Fruit fly (Drosophila melanogaster) whole organism, embryonic: Measurements from ENCODE around the gene Mur2B.

ENCODE experiments used
- Adf1 ChIP-seq: fragments of 200-800 bp; sonication (Bioruptor generic); IDR thresholded peaks from 2 replicates; pipeline ENCODE4 v1.3.6; 2022; ENCODE audit warnings: missing biosample characterization, missing genetic modification characterization
- Aef1 ChIP-seq: fragments of 200-800 bp; sonication (Bioruptor generic); IDR thresholded peaks from 3 replicates; pipeline ENCODE4 v1.3.6; 2022; ENCODE audit warnings: missing biosample characterization, missing genetic modification characterization
- CG10147 ChIP-seq: fragments of 200-800 bp; sonication (Bioruptor generic); optimal IDR thresholded peaks from 2 replicates; lab custom pipeline; 2019; ENCODE audit warnings: missing biosample characterization, mild to moderate bottlenecking, missing genetic modification characterization, moderate library complexity
- CG10321 ChIP-seq: fragments of 200-800 bp; sonication (Bioruptor generic); IDR thresholded peaks from 2 replicates; pipeline ENCODE4 v1.3.6; 2022; ENCODE audit warnings: missing biosample characterization, missing genetic modification characterization
- CG10565 ChIP-seq: fragments of 200-800 bp; sonication (Bioruptor generic); optimal IDR thresholded peaks from 3 replicates; lab custom pipeline; 2016; ENCODE audit warnings: missing biosample characterization, mild to moderate bottlenecking, missing genetic modification characterization
- CG10959 ChIP-seq: fragments of 200-800 bp; sonication (Bioruptor generic); IDR thresholded peaks from 2 replicates; pipeline ENCODE4 v1.3.6; 2022; ENCODE audit warnings: missing biosample characterization, missing genetic modification characterization
- CG11247 ChIP-seq: fragments of 200-800 bp; sonication (Bioruptor generic); IDR thresholded peaks from 2 replicates; pipeline ENCODE4 v1.3.6; 2022; ENCODE audit warnings: missing biosample characterization, missing genetic modification characterization
- CG11504 ChIP-seq: fragments of 200-800 bp; sonication (Bioruptor generic); optimal IDR thresholded peaks from 3 replicates; lab custom pipeline; 2019; ENCODE audit warnings: missing biosample characterization, mild to moderate bottlenecking, missing genetic modification characterization, moderate library complexity
- CG11695 ChIP-seq: fragments of 200-800 bp; sonication (Bioruptor generic); IDR thresholded peaks from 3 replicates; pipeline ENCODE4 v1.3.6; 2022; ENCODE audit warnings: missing biosample characterization, missing genetic modification characterization
- CG12236 ChIP-seq: fragments of 200-800 bp; sonication (Bioruptor generic); optimal IDR thresholded peaks from 2 replicates; lab custom pipeline; 2016; ENCODE audit warnings: missing biosample characterization, missing genetic modification characterization
- CG1233 ChIP-seq: fragments of 200-800 bp; sonication (Bioruptor generic); optimal IDR thresholded peaks from 4 replicates; lab custom pipeline; 2018; ENCODE audit warnings: missing biosample characterization, mild to moderate bottlenecking, missing genetic modification characterization
- CG13775 ChIP-seq: fragments of 200-800 bp; sonication (Bioruptor generic); optimal IDR thresholded peaks from 3 replicates; lab custom pipeline; 2017; ENCODE audit warnings: missing biosample characterization, mild to moderate bottlenecking, missing genetic modification characterization
- CG14965 ChIP-seq: fragments of 200-800 bp; sonication (Bioruptor generic); optimal IDR thresholded peaks from 2 replicates; lab custom pipeline; 2016; ENCODE audit warnings: missing biosample characterization, missing genetic modification characterization, borderline replicate concordance
- CG1602 ChIP-seq: fragments of 200-800 bp; sonication (Bioruptor generic); optimal IDR thresholded peaks from 3 replicates; lab custom pipeline; 2016; ENCODE audit warnings: missing biosample characterization, missing genetic modification characterization
- CG17361 ChIP-seq: fragments of 200-800 bp; sonication (Bioruptor generic); IDR thresholded peaks from 3 replicates; pipeline ENCODE4 v1.3.6; 2022; ENCODE audit warnings: missing biosample characterization, missing genetic modification characterization
- CG17912 ChIP-seq: fragments of 200-800 bp; sonication (Bioruptor generic); optimal IDR thresholded peaks from 2 replicates; lab custom pipeline; 2018; ENCODE audit warnings: missing biosample characterization, mild to moderate bottlenecking, missing genetic modification characterization
- CG18476 ChIP-seq: fragments of 200-800 bp; sonication (Bioruptor generic); optimal IDR thresholded peaks from 2 replicates; lab custom pipeline; 2016; ENCODE audit warnings: missing biosample characterization, mild to moderate bottlenecking, missing genetic modification characterization
- CG2116 ChIP-seq: fragments of 200-800 bp; sonication (Bioruptor generic); optimal IDR thresholded peaks from 3 replicates; lab custom pipeline; 2018; ENCODE audit warnings: missing biosample characterization, mild to moderate bottlenecking, missing genetic modification characterization
- CG2129 ChIP-seq: fragments of 200-800 bp; sonication (Bioruptor generic); IDR thresholded peaks from 2 replicates; pipeline ENCODE4 v1.3.6; 2022; ENCODE audit warnings: missing biosample characterization, missing genetic modification characterization; ENCODE audit not compliant: partially characterized antibody
- CG2712 ChIP-seq: fragments of 200-800 bp; optimal IDR thresholded peaks from 3 replicates; lab custom pipeline; 2019; ENCODE audit warnings: missing biosample characterization, mild to moderate bottlenecking, missing genetic modification characterization, moderate library complexity
- CG2875 ChIP-seq: fragments of 200-800 bp; sonication (Bioruptor generic); optimal IDR thresholded peaks from 2 replicates; lab custom pipeline; 2017; ENCODE audit warnings: missing biosample characterization, mild to moderate bottlenecking, missing genetic modification characterization, missing genetic modification reagents
- CG31224 ChIP-seq: fragments of 200-800 bp; sonication (Bioruptor generic); IDR thresholded peaks from 2 replicates; pipeline ENCODE4 v1.3.6; 2022; ENCODE audit warnings: missing biosample characterization, missing genetic modification characterization
- CG32767 ChIP-seq: fragments of 200-800 bp; sonication (Bioruptor generic); IDR thresholded peaks from 2 replicates; pipeline ENCODE4 v1.3.6; 2022; ENCODE audit warnings: missing biosample characterization, missing genetic modification characterization
- CG3407 ChIP-seq: fragments of 200-800 bp; sonication (Bioruptor generic); optimal IDR thresholded peaks from 2 replicates; lab custom pipeline; 2018; ENCODE audit warnings: missing biosample characterization, mild to moderate bottlenecking, missing genetic modification characterization
- CG7745 ChIP-seq: fragments of 200-800 bp; sonication (Bioruptor generic); optimal IDR thresholded peaks from 2 replicates; lab custom pipeline; 2018; ENCODE audit warnings: missing biosample characterization, mild to moderate bottlenecking, missing genetic modification characterization, moderate library complexity
- CG8359 ChIP-seq: fragments of 200-800 bp; sonication (Bioruptor generic); optimal IDR thresholded peaks from 2 replicates; lab custom pipeline; 2017; ENCODE audit warnings: missing biosample characterization, mild to moderate bottlenecking, missing genetic modification characterization, borderline replicate concordance
- D19A ChIP-seq: fragments of 200-800 bp; optimal IDR thresholded peaks from 3 replicates; lab custom pipeline; 2019; ENCODE audit warnings: missing biosample characterization, mild to moderate bottlenecking, missing genetic modification characterization, moderate library complexity
- D19B ChIP-seq: fragments of 200-800 bp; sonication (Bioruptor generic); optimal IDR thresholded peaks from 2 replicates; lab custom pipeline; 2017; ENCODE audit warnings: missing biosample characterization, mild to moderate bottlenecking, missing genetic modification characterization
- Deaf1 ChIP-seq: fragments of 200-800 bp; optimal IDR thresholded peaks from 3 replicates; lab custom pipeline; 2019; ENCODE audit warnings: missing biosample characterization, mild to moderate bottlenecking, missing genetic modification characterization, moderate library complexity
- HLHmδ ChIP-seq: fragments of 200-800 bp; sonication (Bioruptor generic); optimal IDR thresholded peaks from 2 replicates; lab custom pipeline; 2018; ENCODE audit warnings: missing biosample characterization, mild to moderate bottlenecking, missing genetic modification characterization, moderate library complexity
- Jarid2 ChIP-seq: fragments of 200-800 bp; sonication (Bioruptor generic); optimal IDR thresholded peaks from 3 replicates; lab custom pipeline; 2017; ENCODE audit warnings: mild to moderate bottlenecking, missing biosample characterization, missing genetic modification reagents, missing genetic modification characterization
- Kr ChIP-seq: fragments of 200-800 bp; sonication (Bioruptor generic); optimal IDR thresholded peaks from 2 replicates; lab custom pipeline; 2017; ENCODE audit warnings: missing biosample characterization, mild to moderate bottlenecking, missing genetic modification characterization
- Oli ChIP-seq: fragments of 200-800 bp; sonication (Bioruptor generic); optimal IDR thresholded peaks from 2 replicates; lab custom pipeline; 2018; ENCODE audit warnings: missing biosample characterization, mild to moderate bottlenecking, missing genetic modification characterization, moderate library complexity
- ato ChIP-seq: fragments of 200-800 bp; sonication (Bioruptor generic); IDR thresholded peaks from 2 replicates; pipeline ENCODE4 v1.3.6; 2022; ENCODE audit warnings: missing biosample characterization, missing genetic modification characterization; ENCODE audit not compliant: partially characterized antibody
- az2 ChIP-seq: fragments of 200-800 bp; sonication (Bioruptor generic); optimal IDR thresholded peaks from 3 replicates; lab custom pipeline; 2016; ENCODE audit warnings: missing biosample characterization, missing genetic modification characterization
- bowl ChIP-seq: fragments of 200-800 bp; sonication (Bioruptor generic); IDR thresholded peaks from 2 replicates; pipeline ENCODE4 v1.3.6; 2022; ENCODE audit warnings: missing biosample characterization, missing genetic modification characterization
- crp ChIP-seq, 2 experiments: fragments of 200-800 bp; sonication (Bioruptor generic); optimal IDR thresholded peaks; 2 replicates in 1 of 2; 3 replicates in 1 of 2; lab custom pipeline; 2017; ENCODE audit warnings: missing biosample characterization in 2 of 2, missing genetic modification characterization in 2 of 2, mild to moderate bottlenecking in 1 of 2, moderate library complexity in 1 of 2
- gem ChIP-seq: fragments of 200-800 bp; sonication (Bioruptor generic); optimal IDR thresholded peaks from 2 replicates; lab custom pipeline; 2019; ENCODE audit warnings: missing biosample characterization, mild to moderate bottlenecking, missing genetic modification characterization, moderate library complexity
- gsb ChIP-seq: fragments of 200-800 bp; sonication (Bioruptor generic); IDR thresholded peaks from 2 replicates; pipeline ENCODE4 v1.3.6; 2022; ENCODE audit warnings: missing biosample characterization, missing genetic modification characterization
- ken ChIP-seq: fragments of 200-800 bp; sonication (Bioruptor generic); IDR thresholded peaks from 3 replicates; pipeline ENCODE4 v1.3.6; 2022; ENCODE audit warnings: missing biosample characterization, missing genetic modification characterization
- knrl ChIP-seq: fragments of 200-800 bp; sonication (Bioruptor generic); IDR thresholded peaks from 3 replicates; pipeline ENCODE4 v1.3.6; 2022; ENCODE audit warnings: missing biosample characterization, missing genetic modification characterization; ENCODE audit not compliant: partially characterized antibody
- lbe ChIP-seq: fragments of 200-800 bp; sonication (Bioruptor generic); optimal IDR thresholded peaks from 2 replicates; lab custom pipeline; 2016; ENCODE audit warnings: missing biosample characterization, mild to moderate bottlenecking, missing genetic modification characterization
- mld ChIP-seq: fragments of 200-800 bp; sonication (Bioruptor generic); IDR thresholded peaks from 3 replicates; pipeline ENCODE4 v1.3.6; 2022; ENCODE audit warnings: missing biosample characterization, missing genetic modification characterization; ENCODE audit not compliant: partially characterized antibody
- peb ChIP-seq: fragments of 200-800 bp; sonication (Bioruptor generic); IDR thresholded peaks from 2 replicates; pipeline ENCODE4 v1.3.6; 2022; ENCODE audit warnings: missing biosample characterization, missing genetic modification characterization
- tio ChIP-seq: fragments of 200-800 bp; sonication (Bioruptor generic); optimal IDR thresholded peaks from 2 replicates; lab custom pipeline; 2017; ENCODE audit warnings: missing biosample characterization, missing genetic modification characterization, inconsistent platforms
- vfl ChIP-seq: fragments of 200-800 bp; sonication (Bioruptor generic); optimal IDR thresholded peaks from 2 replicates; lab custom pipeline; 2016; ENCODE audit warnings: missing biosample characterization, missing genetic modification characterization
- vvl ChIP-seq: fragments of 200-800 bp; sonication (Bioruptor generic); IDR thresholded peaks from 2 replicates; pipeline ENCODE4 v1.3.6; 2022; ENCODE audit warnings: missing biosample characterization, missing genetic modification characterization
- wor ChIP-seq: fragments of 200-800 bp; sonication (Bioruptor generic); IDR thresholded peaks from 2 replicates; pipeline ENCODE4 v1.3.6; 2022; ENCODE audit warnings: missing biosample characterization, missing genetic modification characterization

The Mur2B gene

dm6 chrX:1478276-1479122 is 190.1 kb downstream of the Mur2B start, which contains the start of gene rush (continued):
- TF ChIP-seq D19B (GFP tag; lab: Kevin White, UChicago) (no peak), CG10565 (GFP tag; lab: Kevin White, UChicago) (no peak), az2 (GFP tag; lab: Kevin White, UChicago) (no peak), CG2129 (GFP tag; lab: Robert Waterston, UW) (no peak), CG17912 (GFP tag; lab: Kevin White, UChicago) (no peak), Kr (GFP tag; lab: Kevin White, UChicago) (no peak), CG31224 (no peak), ato (GFP tag; lab: Robert Waterston, UW) (no peak), vfl (GFP tag; lab: Kevin White, UChicago) (no peak), CG1233 (GFP tag; lab: Kevin White, UChicago) (no peak), CG14965 (GFP tag; lab: Kevin White, UChicago) (no peak), tio (GFP tag; lab: Kevin White, UChicago) (no peak), mld (GFP tag; lab: Robert Waterston, UW) (no peak), CG2875 (no peak), crp (GFP tag; optimal IDR thresholded peaks at IDR 0.05; lab: Kevin White, UChicago) (no peak), ken (GFP tag; lab: Robert Waterston, UW) (peak; percentile 48; the same call in 1 of the 3 replicates), CG1602 (GFP tag; lab: Kevin White, UChicago) (peak; percentile 18), CG13775 (GFP tag; lab: Kevin White, UChicago) (no peak), CG12236 (GFP tag; lab: Kevin White, UChicago) (no peak), CG10321 (GFP tag; lab: Robert Waterston, UW) (peak; percentile 24; the same call in 1 of the 2 replicates), D19A (tag; lab: Kevin White, UChicago) (no peak), CG11695 (no peak), vvl (peak; percentile 52; the same call in 1 of the 2 replicates), gsb (GFP tag; lab: Robert Waterston, UW) (no peak), Jarid2 (GFP tag; lab: Kevin White, UChicago) (no peak), CG3407 (GFP tag; lab: Kevin White, UChicago) (no peak), Aef1 (GFP tag; lab: Robert Waterston, UW) (0 out of 3 replicates have a peak, but pooled peaks have one; percentile 21), CG17361 (GFP tag; lab: Robert Waterston, UW) (0 out of 3 replicates have a peak, but pooled peaks have one; percentile 24), knrl (no peak), Adf1 (GFP tag; lab: Robert Waterston, UW) (no peak), CG2116 (GFP tag; lab: Kevin White, UChicago) (peak; percentile 32), CG8359 (GFP tag; lab: Kevin White, UChicago) (no peak), CG32767 (GFP tag; lab: Robert Waterston, UW) (no peak), Deaf1 (tag; lab: Kevin White, UChicago) (peak; percentile 0), wor (GFP tag; lab: Robert Waterston, UW) (no peak), CG10147 (no peak), CG11247 (GFP tag; lab: Robert Waterston, UW) (no peak), bowl (GFP tag; lab: Robert Waterston, UW) (no peak), CG7745 (tag; lab: Kevin White, UChicago) (no peak), CG2712 (tag; lab: Kevin White, UChicago) (peak; percentile 9), CG10959 (GFP tag; lab: Robert Waterston, UW) (no peak), peb (GFP tag; lab: Robert Waterston, UW) (no peak), lbe (GFP tag; lab: Kevin White, UChicago) (no peak), gem (tag; lab: Kevin White, UChicago) (no peak), CG11504 (tag; lab: Kevin White, UChicago) (no peak), Oli (no peak), CG18476 (no peak), HLHmδ (GFP tag; lab: Kevin White, UChicago) (peak; percentile 53)
